Fruit fly (Drosophila melanogaster) whole organism, prepupa: Measurements from ENCODE around the gene CG13358.

Source experiments
- CG11762 ChIP-seq: fragments of 200-800 bp; sonication (Bioruptor generic); optimal IDR thresholded peaks from 3 replicates; lab custom pipeline; 2016; ENCODE audit warnings: missing biosample characterization, missing genetic modification characterization; ENCODE audit not compliant: insufficient read depth
- CG15336 ChIP-seq: fragments of 200-800 bp; sonication (Bioruptor generic); IDR thresholded peaks from 2 replicates; pipeline ENCODE4 v1.3.6; 2022; ENCODE audit warnings: missing biosample characterization, missing genetic modification characterization
- CG6808 ChIP-seq: fragments of 200-800 bp; sonication (Bioruptor generic); optimal IDR thresholded peaks from 3 replicates; lab custom pipeline; 2017; ENCODE audit warnings: missing biosample characterization, missing genetic modification characterization, mild to moderate bottlenecking, moderate library complexity, missing genetic modification reagents
- Eip93F ChIP-seq: fragments of 200-800 bp; sonication (Bioruptor generic); optimal IDR thresholded peaks from 2 replicates; lab custom pipeline; 2016; ENCODE audit warnings: missing biosample characterization, mild to moderate bottlenecking, missing genetic modification characterization
- Ets21C ChIP-seq: fragments of 200-800 bp; sonication (Bioruptor generic); optimal IDR thresholded peaks from 3 replicates; lab custom pipeline; 2016; ENCODE audit warnings: missing biosample characterization, missing genetic modification characterization
- Hr38 ChIP-seq: sonication (Bioruptor generic); optimal IDR thresholded peaks from 2 replicates; lab custom pipeline; 2016; ENCODE audit warnings: missing biosample characterization, missing genetic modification characterization
- Hr39 ChIP-seq: fragments of 200-800 bp; sonication (Bioruptor generic); optimal IDR thresholded peaks from 2 replicates; lab custom pipeline; 2016; ENCODE audit warnings: missing biosample characterization, missing genetic modification characterization
- OdsH ChIP-seq: fragments of 200-800 bp; sonication (Bioruptor generic); optimal IDR thresholded peaks from 3 replicates; lab custom pipeline; 2016; ENCODE audit warnings: missing biosample characterization, missing genetic modification characterization
- acj6 ChIP-seq: fragments of 200-800 bp; sonication (Bioruptor generic); optimal IDR thresholded peaks from 3 replicates; lab custom pipeline; 2016; ENCODE audit warnings: missing biosample characterization, missing genetic modification characterization
- dac ChIP-seq: fragments of 200-800 bp; sonication (Bioruptor generic); optimal IDR thresholded peaks from 2 replicates; lab custom pipeline; 2017; ENCODE audit warnings: missing biosample characterization, mild to moderate bottlenecking, missing genetic modification characterization

dm6 chrX:841941-842340, 37.2 kb upstream of the CG13358 start:
- TF ChIP-seq CG6808 (GFP tag; lab: Kevin White, UChicago) (no peak), Hr39 (GFP tag; lab: Kevin White, UChicago) (no peak), dac (GFP tag; lab: Kevin White, UChicago) (no peak), OdsH (GFP tag; lab: Kevin White, UChicago) (no peak), Hr38 (GFP tag; lab: Kevin White, UChicago) (no peak), Eip93F (no peak), Ets21C (GFP tag; lab: Kevin White, UChicago) (no peak), CG15336 (GFP tag; lab: Robert Waterston, UW) (no peak), CG11762 (no peak), acj6 (GFP tag; lab: Kevin White, UChicago) (no peak)
